Fruit fly (Drosophila melanogaster) whole organism, embryonic: ENCODE measurements around the gene aqz.

Experiments used
- Abd-B ChIP-seq: fragments of 200-800 bp; sonication (Bioruptor generic); optimal IDR thresholded peaks from 2 replicates; lab custom pipeline; 2018; ENCODE audit warnings: missing biosample characterization, mild to moderate bottlenecking, missing genetic modification characterization, moderate library complexity
- B-H1 ChIP-seq: fragments of 200-800 bp; sonication (Bioruptor generic); IDR thresholded peaks from 3 replicates; pipeline ENCODE4 v1.3.6; 2022; ENCODE audit warnings: missing biosample characterization, missing genetic modification characterization
- CG10431 ChIP-seq: fragments of 200-800 bp; sonication (Bioruptor generic); optimal IDR thresholded peaks from 3 replicates; lab custom pipeline; 2018; ENCODE audit warnings: missing biosample characterization, mild to moderate bottlenecking, missing genetic modification characterization
- CG10462 ChIP-seq: fragments of 200-800 bp; sonication (Bioruptor generic); optimal IDR thresholded peaks from 2 replicates; lab custom pipeline; 2016; ENCODE audit warnings: missing biosample characterization, missing genetic modification characterization
- CG11560 ChIP-seq: fragments of 200-800 bp; sonication (Bioruptor generic); IDR thresholded peaks from 3 replicates; pipeline ENCODE4 v1.3.6; 2022; ENCODE audit warnings: missing biosample characterization, missing genetic modification characterization
- CG12942 ChIP-seq: fragments of 200-800 bp; sonication (Bioruptor generic); optimal IDR thresholded peaks from 3 replicates; lab custom pipeline; 2016; ENCODE audit warnings: missing biosample characterization, missing genetic modification characterization
- CG15479 ChIP-seq: fragments of 200-800 bp; sonication (Bioruptor generic); optimal IDR thresholded peaks from 3 replicates; lab custom pipeline; 2019; ENCODE audit warnings: missing biosample characterization, mild to moderate bottlenecking, missing genetic modification characterization, moderate library complexity
- CG16863 ChIP-seq: fragments of 200-800 bp; sonication (Bioruptor generic); optimal IDR thresholded peaks from 3 replicates; lab custom pipeline; 2016; ENCODE audit warnings: missing biosample characterization, missing genetic modification characterization
- CG1792 ChIP-seq: fragments of 200-800 bp; sonication (Bioruptor generic); optimal IDR thresholded peaks from 2 replicates; lab custom pipeline; 2016; ENCODE audit warnings: missing biosample characterization, missing genetic modification characterization
- CG18619 ChIP-seq: fragments of 200-800 bp; sonication (Bioruptor generic); optimal IDR thresholded peaks from 3 replicates; lab custom pipeline; 2017; ENCODE audit warnings: missing biosample characterization, mild to moderate bottlenecking, missing genetic modification characterization
- CG2199 ChIP-seq: fragments of 200-800 bp; sonication (Bioruptor generic); IDR thresholded peaks from 3 replicates; pipeline ENCODE4 v1.3.6; 2022; ENCODE audit warnings: missing biosample characterization, missing genetic modification characterization
- CG3163 ChIP-seq: fragments of 200-800 bp; sonication (Bioruptor generic); optimal IDR thresholded peaks from 3 replicates; lab custom pipeline; 2016; ENCODE audit warnings: missing biosample characterization, missing genetic modification characterization
- CG33557 ChIP-seq: fragments of 200-800 bp; sonication (Bioruptor generic); optimal IDR thresholded peaks from 2 replicates; lab custom pipeline; 2019; ENCODE audit warnings: missing biosample characterization, mild to moderate bottlenecking, missing genetic modification characterization, moderate library complexity
- CG34224 ChIP-seq: fragments of 200-800 bp; sonication (Bioruptor generic); IDR thresholded peaks from 3 replicates; pipeline ENCODE4 v1.3.6; 2022; ENCODE audit warnings: missing biosample characterization, missing genetic modification characterization; ENCODE audit not compliant: partially characterized antibody
- CG5245 ChIP-seq: fragments of 200-800 bp; sonication (Bioruptor generic); optimal IDR thresholded peaks from 3 replicates; lab custom pipeline; 2016; ENCODE audit warnings: missing biosample characterization, missing genetic modification characterization
- Camta ChIP-seq: fragments of 200-800 bp; sonication (Bioruptor generic); optimal IDR thresholded peaks from 2 replicates; lab custom pipeline; 2016; ENCODE audit warnings: missing biosample characterization, missing genetic modification characterization
- Dbx ChIP-seq: fragments of 200-800 bp; sonication (Bioruptor generic); IDR thresholded peaks from 3 replicates; pipeline ENCODE4 v1.3.6; 2022; ENCODE audit warnings: missing biosample characterization, missing genetic modification characterization
- Dip3 ChIP-seq: fragments of 200-800 bp; sonication (Bioruptor generic); optimal IDR thresholded peaks from 3 replicates; lab custom pipeline; 2016; ENCODE audit warnings: missing biosample characterization, missing genetic modification characterization
- Doc3 ChIP-seq: fragments of 200-800 bp; sonication (Bioruptor generic); IDR thresholded peaks from 3 replicates; pipeline ENCODE4 v1.3.6; 2022; ENCODE audit warnings: missing biosample characterization, missing genetic modification characterization; ENCODE audit not compliant: partially characterized antibody
- Dref ChIP-seq: fragments of 200-800 bp; sonication (Bioruptor generic); IDR thresholded peaks from 2 replicates; pipeline ENCODE4 v1.3.6; 2022; ENCODE audit warnings: missing biosample characterization, missing genetic modification characterization
- Drgx ChIP-seq: fragments of 200-800 bp; sonication (Bioruptor generic); IDR thresholded peaks from 2 replicates; pipeline ENCODE4 v1.3.6; 2022; ENCODE audit warnings: missing biosample characterization, missing genetic modification characterization
- Ets97D ChIP-seq: fragments of 200-800 bp; sonication (Bioruptor generic); optimal IDR thresholded peaks from 3 replicates; lab custom pipeline; 2016; ENCODE audit warnings: missing biosample characterization, missing genetic modification characterization
- Gug ChIP-seq: fragments of 200-800 bp; sonication (Bioruptor generic); IDR thresholded peaks from 4 replicates; pipeline ENCODE4 v1.3.6; 2022; ENCODE audit warnings: missing biosample characterization, missing genetic modification characterization
- H2.0 ChIP-seq: fragments of 200-800 bp; sonication (Bioruptor generic); IDR thresholded peaks from 2 replicates; pipeline ENCODE4 v1.3.6; 2022; ENCODE audit warnings: missing biosample characterization, missing genetic modification characterization
- Hr78 ChIP-seq, 2 experiments: fragments of 200-800 bp in 1 of 2; fragments of >200 bp in 1 of 2; sonication (Bioruptor generic) in 1 of 2; optimal IDR thresholded peaks; 2 replicates each; lab custom pipeline; 2017 to 2019; ENCODE audit warnings: missing biosample characterization in 2 of 2, missing genetic modification characterization in 2 of 2, mild to moderate bottlenecking in 1 of 2, moderate library complexity in 1 of 2
- Mad ChIP-seq: fragments of 200-800 bp; sonication (Bioruptor generic); optimal IDR thresholded peaks from 2 replicates; lab custom pipeline; 2016; ENCODE audit warnings: missing biosample characterization, missing genetic modification characterization
- Mes4 ChIP-seq: fragments of 200-800 bp; sonication (Bioruptor generic); optimal IDR thresholded peaks from 2 replicates; lab custom pipeline; 2016; ENCODE audit warnings: missing biosample characterization, missing genetic modification characterization
- Mrtf ChIP-seq: fragments of 200-800 bp; sonication (Bioruptor generic); IDR thresholded peaks from 3 replicates; pipeline ENCODE4 v1.3.6; 2022; ENCODE audit warnings: missing biosample characterization, missing genetic modification characterization
- NC2α ChIP-seq: fragments of 200-800 bp; sonication (Bioruptor generic); optimal IDR thresholded peaks from 2 replicates; lab custom pipeline; 2016; ENCODE audit warnings: missing biosample characterization, missing genetic modification characterization
- Usf ChIP-seq: fragments of 200-800 bp; sonication (Bioruptor generic); optimal IDR thresholded peaks from 2 replicates; lab custom pipeline; 2017; ENCODE audit warnings: missing genotype, missing biosample characterization, missing genetic modification characterization
- abd-A ChIP-seq: fragments of 200-800 bp; sonication (Bioruptor generic); optimal IDR thresholded peaks from 3 replicates; lab custom pipeline; 2019; ENCODE audit warnings: missing biosample characterization, mild to moderate bottlenecking, missing genetic modification characterization, moderate library complexity
- ara ChIP-seq: fragments of 200-800 bp; sonication (Bioruptor generic); IDR thresholded peaks from 2 replicates; pipeline ENCODE4 v1.3.6; 2022; ENCODE audit warnings: missing biosample characterization, missing genetic modification characterization
- cas ChIP-seq: fragments of 200-800 bp; sonication (Bioruptor generic); IDR thresholded peaks from 2 replicates; pipeline ENCODE4 v1.3.6; 2022; ENCODE audit warnings: missing biosample characterization, missing genetic modification characterization
- caup ChIP-seq: fragments of 200-800 bp; sonication (Bioruptor generic); optimal IDR thresholded peaks from 3 replicates; lab custom pipeline; 2017; ENCODE audit warnings: missing biosample characterization, mild to moderate bottlenecking, missing genetic modification characterization, moderate library complexity; ENCODE audit not compliant: severe bottlenecking
- emc ChIP-seq: fragments of 200-800 bp; sonication (Bioruptor generic); optimal IDR thresholded peaks from 2 replicates; lab custom pipeline; 2016; ENCODE audit warnings: missing biosample characterization, missing genetic modification characterization
- en ChIP-seq: fragments of 200-800 bp; sonication (Bioruptor generic); optimal IDR thresholded peaks from 2 replicates; lab custom pipeline; 2016; ENCODE audit warnings: missing biosample characterization, missing genetic modification characterization
- eyg ChIP-seq: fragments of 200-800 bp; sonication (Bioruptor generic); optimal IDR thresholded peaks from 3 replicates; lab custom pipeline; 2016; ENCODE audit warnings: missing biosample characterization, missing genetic modification characterization
- gcm2 ChIP-seq: fragments of 200-800 bp; sonication (Bioruptor generic); optimal IDR thresholded peaks from 2 replicates; lab custom pipeline; 2016; ENCODE audit warnings: missing biosample characterization, missing genetic modification characterization
- gem ChIP-seq: fragments of 200-800 bp; sonication (Bioruptor generic); optimal IDR thresholded peaks from 2 replicates; lab custom pipeline; 2019; ENCODE audit warnings: missing biosample characterization, mild to moderate bottlenecking, missing genetic modification characterization, moderate library complexity
- ham ChIP-seq: fragments of 200-800 bp; sonication (Bioruptor generic); IDR thresholded peaks from 2 replicates; pipeline ENCODE4 v1.3.6; 2022; ENCODE audit warnings: missing biosample characterization, missing genetic modification characterization
- hbn ChIP-seq: fragments of 200-800 bp; sonication (Bioruptor generic); IDR thresholded peaks from 2 replicates; pipeline ENCODE4 v1.3.6; 2022; ENCODE audit warnings: missing biosample characterization, missing genetic modification characterization; ENCODE audit not compliant: partially characterized antibody
- ken ChIP-seq: fragments of 200-800 bp; sonication (Bioruptor generic); IDR thresholded peaks from 3 replicates; pipeline ENCODE4 v1.3.6; 2022; ENCODE audit warnings: missing biosample characterization, missing genetic modification characterization
- lmd ChIP-seq: fragments of 200-800 bp; sonication (Bioruptor generic); IDR thresholded peaks from 2 replicates; pipeline ENCODE4 v1.3.6; 2022; ENCODE audit warnings: missing biosample characterization, missing genetic modification characterization
- org-1 ChIP-seq: fragments of 200-800 bp; sonication (Bioruptor generic); optimal IDR thresholded peaks from 2 replicates; lab custom pipeline; 2017; ENCODE audit warnings: missing biosample characterization, missing genetic modification characterization
- prd ChIP-seq, 3 experiments: fragments of >200 bp in 2 of 3; fragments of 200-800 bp in 1 of 3; sonication (Bioruptor generic) in 1 of 3; optimal IDR thresholded peaks in 2 of 3; IDR thresholded peaks in 1 of 3; 2 replicates in 2 of 3; 3 replicates in 1 of 3; pipeline versions ENCODE4 v1.3.6 to Lab custom; 2017 to 2022; ENCODE audit warnings: missing biosample characterization in 1 of 3, missing genetic modification characterization in 1 of 3
- psq ChIP-seq: fragments of 200-800 bp; sonication (Bioruptor generic); optimal IDR thresholded peaks from 2 replicates; lab custom pipeline; 2017; ENCODE audit warnings: missing biosample characterization, missing genetic modification characterization
- rib ChIP-seq: fragments of 200-800 bp; sonication (Bioruptor generic); IDR thresholded peaks from 2 replicates; pipeline ENCODE4 v1.3.6; 2022; ENCODE audit warnings: missing biosample characterization, missing genetic modification characterization
- salm ChIP-seq: fragments of 200-800 bp; sonication (Bioruptor generic); optimal IDR thresholded peaks from 2 replicates; lab custom pipeline; 2018; ENCODE audit warnings: missing biosample characterization, mild to moderate bottlenecking, missing genetic modification characterization
- trh ChIP-seq: fragments of 200-800 bp; sonication (Bioruptor generic); optimal IDR thresholded peaks from 2 replicates; lab custom pipeline; 2016; ENCODE audit warnings: missing biosample characterization, missing genetic modification characterization
- wor ChIP-seq: fragments of 200-800 bp; sonication (Bioruptor generic); IDR thresholded peaks from 2 replicates; pipeline ENCODE4 v1.3.6; 2022; ENCODE audit warnings: missing biosample characterization, missing genetic modification characterization

The aqz gene

DNA sequence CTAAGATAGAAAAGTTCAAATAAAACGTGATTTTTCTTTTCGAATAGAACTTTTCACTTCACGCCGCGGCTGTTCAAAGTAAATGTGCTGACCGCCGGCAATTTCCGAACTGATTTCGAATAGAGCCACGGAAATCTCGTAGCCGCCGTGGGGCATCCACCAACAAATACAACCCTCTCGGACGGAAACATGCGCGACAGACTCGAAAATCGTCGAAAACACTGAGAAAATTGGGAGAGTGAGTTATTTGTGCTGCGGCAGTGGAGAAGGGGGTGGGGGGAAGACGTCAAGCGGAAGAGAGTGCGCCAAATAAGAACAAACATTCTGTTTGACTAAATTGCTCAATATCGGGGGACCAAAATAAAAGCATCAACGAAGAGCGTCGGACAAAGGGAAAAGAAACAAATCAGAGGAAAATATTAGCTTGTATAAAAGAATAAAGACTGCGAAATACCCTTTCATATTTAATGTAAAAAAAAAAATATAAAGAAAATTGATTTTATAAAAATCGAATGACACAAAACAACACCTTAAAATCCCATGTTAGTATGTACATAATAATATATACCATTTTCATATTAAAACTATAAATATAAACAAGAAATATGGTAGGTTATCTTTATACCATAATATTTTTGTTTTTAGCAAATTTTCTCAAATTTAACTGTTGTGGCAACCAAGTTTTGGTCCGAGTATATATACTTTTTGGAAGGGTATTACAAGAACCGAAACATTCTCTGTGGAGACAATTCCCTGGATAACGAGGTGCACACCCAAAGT lies 47.0 kb upstream of the aqz start (continued):
- TF ChIP-seq org-1 (GFP tag; lab: Kevin White, UChicago) (peak; percentile 41), CG5245 (GFP tag; lab: Kevin White, UChicago) (no peak), Hr78 (GFP tag; optimal IDR thresholded peaks at IDR 0.05; lab: Kevin White, UChicago) (peak in 1 of 2 experiments; percentile 44), eyg (GFP tag; lab: Kevin White, UChicago) (no peak), ara (GFP tag; lab: Robert Waterston, UW) (peak; percentile 8; the same call in 1 of the 2 replicates), hbn (GFP tag; lab: Robert Waterston, UW) (no peak), CG16863 (GFP tag; lab: Kevin White, UChicago) (no peak), ham (GFP tag; lab: Robert Waterston, UW) (no peak), Camta (GFP tag; lab: Kevin White, UChicago) (no peak), Usf (GFP tag; lab: Kevin White, UChicago) (peak; percentile 21), Dref (GFP tag; lab: Robert Waterston, UW) (no peak), CG11560 (tag; lab: Robert Waterston, UW) (no peak), gem (tag; lab: Kevin White, UChicago) (peak; percentile 90), Ets97D (no peak), CG10431 (GFP tag; lab: Kevin White, UChicago) (peak; percentile 4), Abd-B (GFP tag; lab: Kevin White, UChicago) (peak; percentile 58), Drgx (GFP tag; lab: Robert Waterston, UW) (peak; percentile 36; the same call in 1 of the 2 replicates), Gug (GFP tag; lab: Robert Waterston, UW) (no peak; the same call in 3 of the 4 replicates), CG34224 (GFP tag; lab: Robert Waterston, UW) (no peak), H2.0 (GFP tag; lab: Robert Waterston, UW) (no peak), gcm2 (GFP tag; lab: Kevin White, UChicago) (no peak), Doc3 (no peak), B-H1 (GFP tag; lab: Robert Waterston, UW) (no peak), CG18619 (GFP tag; lab: Kevin White, UChicago) (peak; percentile 47), CG15479 (GFP tag; lab: Kevin White, UChicago) (no peak), Mrtf (GFP tag; lab: Robert Waterston, UW) (no peak), CG10462 (GFP tag; lab: Kevin White, UChicago) (no peak), CG1792 (GFP tag; lab: Kevin White, UChicago) (no peak), wor (GFP tag; lab: Robert Waterston, UW) (no peak; the same call in 1 of the 2 replicates), CG3163 (GFP tag; lab: Kevin White, UChicago) (no peak), caup (GFP tag; lab: Kevin White, UChicago) (no peak), lmd (GFP tag; lab: Robert Waterston, UW) (peak; percentile 56; the same call in 1 of the 2 replicates), en (no peak), ken (GFP tag; lab: Robert Waterston, UW) (no peak), Dip3 (GFP tag; lab: Kevin White, UChicago) (no peak), CG33557 (peak; percentile 69), cas (no peak), CG2199 (GFP tag; lab: Robert Waterston, UW) (peak; percentile 93), trh (GFP tag; lab: Kevin White, UChicago) (no peak), rib (no peak), prd (optimal IDR thresholded peaks at IDR 0.05; lab: Kevin White, UChicago) (no peak), prd (GFP tag; IDR thresholded peaks at IDR 0.05; lab: Robert Waterston, UW) (peak; percentile 41; the same call in 1 of the 3 replicates), emc (GFP tag; lab: Kevin White, UChicago) (no peak), psq (GFP tag; lab: Kevin White, UChicago) (no peak), CG12942 (GFP tag; lab: Kevin White, UChicago) (no peak), Mad (GFP tag; lab: Kevin White, UChicago) (no peak), Dbx (GFP tag; lab: Robert Waterston, UW) (no peak), Mes4 (no peak), salm (tag; lab: Kevin White, UChicago) (peak; percentile 11), NC2α (GFP tag; lab: Kevin White, UChicago) (no peak), abd-A (tag; lab: Kevin White, UChicago) (no peak)
